Worm (Caenorhabditis elegans) whole organism, L4 larva: ENCODE data around the gene fbxb-103.

Source experiments
- F37D6.2 ChIP-seq: sonication (generic microtip); optimal IDR thresholded peaks from 2 replicates; lab custom pipeline; 2016; ENCODE audit warnings: mild to moderate bottlenecking, missing genetic modification characterization, missing compliant biosample characterization
- Y105C5A.15 ChIP-seq: fragments of 200-800 bp; sonication (Bioruptor generic); IDR thresholded peaks from 2 replicates; pipeline ENCODE4 v1.3.6; 2022; ENCODE audit warnings: missing genetic modification characterization, missing compliant biosample characterization
- Y5F2A.4 ChIP-seq: fragments of 200-800 bp; sonication (Bioruptor generic); optimal IDR thresholded peaks from 2 replicates; lab custom pipeline; 2018; ENCODE audit warnings: mild to moderate bottlenecking, missing genetic modification characterization, missing compliant biosample characterization
- ZK337.2 ChIP-seq: fragments of 200-800 bp; sonication (Bioruptor generic); IDR thresholded peaks from 2 replicates; pipeline ENCODE4 v1.3.6; 2022; ENCODE audit warnings: missing genetic modification reagents, missing genetic modification characterization, missing compliant biosample characterization
- aha-1 ChIP-seq: fragments of 150-350 bp; peaks from one replicate; lab custom pipeline; 2014; ENCODE audit warnings: missing biosample characterization, missing genetic modification characterization
- arid-1 ChIP-seq: fragments of 200-800 bp; sonication (Bioruptor generic); conservative IDR thresholded peaks from 2 replicates; pipeline ENCODE4 v1.3.6; 2022; ENCODE audit warnings: missing genetic modification reagents, missing genetic modification characterization, missing compliant biosample characterization
- ceh-20 ChIP-seq: fragments of 200-800 bp; sonication (Bioruptor generic); IDR thresholded peaks from 2 replicates; pipeline ENCODE4 v1.3.6; 2022; ENCODE audit warnings: missing genetic modification reagents, missing genetic modification characterization, missing compliant biosample characterization
- ceh-62 ChIP-seq: sonication (generic microtip); optimal IDR thresholded peaks from 2 replicates; lab custom pipeline; 2017; ENCODE audit warnings: missing biosample characterization, missing genetic modification characterization
- daf-16 ChIP-seq, 3 experiments: sonication (generic microtip); optimal IDR thresholded peaks; 2 replicates each; lab custom pipeline; 2016 to 2017; ENCODE audit warnings: missing genetic modification characterization in 3 of 3, missing genetic modification reagents in 3 of 3, mild to moderate bottlenecking in 2 of 3, missing compliant biosample characterization in 2 of 3, missing biosample characterization in 1 of 3, moderate library complexity in 1 of 3
- daf-19 ChIP-seq: fragments of 200-800 bp; sonication (Bioruptor generic); conservative IDR thresholded peaks from 2 replicates; pipeline ENCODE4 v1.3.6; 2022; ENCODE audit warnings: missing genetic modification characterization, missing compliant biosample characterization
- dmd-6 ChIP-seq: fragments of 200-800 bp; sonication (Bioruptor generic); IDR thresholded peaks from 2 replicates; pipeline ENCODE4 v1.3.6; 2022; ENCODE audit warnings: missing genetic modification reagents, missing genetic modification characterization, missing compliant biosample characterization
- dmd-8 ChIP-seq: fragments of 200-800 bp; sonication (Bioruptor generic); IDR thresholded peaks from 2 replicates; pipeline ENCODE4 v1.3.6; 2022; ENCODE audit warnings: missing genetic modification characterization, missing compliant biosample characterization
- dmd-9 ChIP-seq: fragments of 200-800 bp; sonication (Bioruptor generic); IDR thresholded peaks from 2 replicates; pipeline ENCODE4 v1.3.6; 2022; ENCODE audit warnings: missing genetic modification reagents, missing genetic modification characterization, missing compliant biosample characterization
- dpl-1 ChIP-seq: fragments of 150-350 bp; optimal IDR thresholded peaks from 2 replicates; lab custom pipeline; 2014; ENCODE audit warnings: missing biosample characterization, missing genetic modification reagents, missing genetic modification characterization
- duxl-1 ChIP-seq: sonication (generic microtip); optimal IDR thresholded peaks from 2 replicates; lab custom pipeline; 2016; ENCODE audit warnings: mild to moderate bottlenecking, missing genetic modification characterization, moderate library complexity, missing compliant biosample characterization; ENCODE audit not compliant: poor library complexity
- egl-43 ChIP-seq: fragments of 200-800 bp; sonication (Bioruptor generic); IDR thresholded peaks from 2 replicates; pipeline ENCODE4 v1.3.6; 2022; ENCODE audit warnings: missing genetic modification reagents, missing genetic modification characterization, missing compliant biosample characterization
- hif-1 ChIP-seq, 2 experiments: sonication (generic microtip); optimal IDR thresholded peaks; 2 replicates each; lab custom pipeline; 2016 to 2017; ENCODE audit warnings: missing compliant biosample characterization in 2 of 2, missing genetic modification characterization in 2 of 2, missing genetic modification reagents in 2 of 2, missing genotype in 2 of 2, mild to moderate bottlenecking in 1 of 2
- hlh-11 ChIP-seq: fragments of 200-800 bp; sonication (Bioruptor generic); optimal IDR thresholded peaks from 2 replicates; lab custom pipeline; 2018; ENCODE audit warnings: mild to moderate bottlenecking, missing genetic modification characterization, missing compliant biosample characterization
- hmg-1.1 ChIP-seq: fragments of 200-800 bp; sonication (Bioruptor generic); IDR thresholded peaks from 2 replicates; pipeline ENCODE4 v1.3.6; 2022; ENCODE audit warnings: missing genetic modification reagents, missing genetic modification characterization, missing compliant biosample characterization
- lin-15B ChIP-seq: fragments of 150-350 bp; sonication (generic microtip); optimal IDR thresholded peaks from 3 replicates; lab custom pipeline; 2014; ENCODE audit warnings: missing biosample characterization, missing genetic modification characterization
- lin-29 ChIP-seq: fragments of 200-800 bp; sonication (Bioruptor generic); IDR thresholded peaks from 2 replicates; pipeline ENCODE4 v1.3.6; 2022; ENCODE audit warnings: missing genetic modification reagents, missing genetic modification characterization, missing compliant biosample characterization
- lir-3 ChIP-seq: sonication (generic microtip); optimal IDR thresholded peaks from 2 replicates; lab custom pipeline; 2016; ENCODE audit warnings: mild to moderate bottlenecking, missing genetic modification characterization, missing compliant biosample characterization
- lsy-2 ChIP-seq, 2 experiments: fragments of 150-350 bp in 1 of 2; sonication (generic microtip) in 1 of 2; optimal IDR thresholded peaks; 2 replicates each; lab custom pipeline; 2014 to 2017; ENCODE audit warnings: missing biosample characterization in 2 of 2, missing genetic modification characterization in 2 of 2
- mdl-1 ChIP-seq, 2 experiments: fragments of 150-350 bp in 1 of 2; sonication (generic microtip) in 1 of 2; optimal IDR thresholded peaks; 2 replicates each; lab custom pipeline; 2014 to 2017; ENCODE audit warnings: missing biosample characterization in 2 of 2, missing genetic modification characterization in 2 of 2
- mdt-29 ChIP-seq: fragments of 200-800 bp; sonication (Bioruptor generic); IDR thresholded peaks from 2 replicates; pipeline ENCODE4 v1.3.6; 2022; ENCODE audit warnings: missing genetic modification reagents, missing genetic modification characterization, missing compliant biosample characterization
- mep-1 ChIP-seq: fragments of 150-350 bp; sonication (generic microtip); optimal IDR thresholded peaks from 3 replicates; lab custom pipeline; 2014; ENCODE audit warnings: missing biosample characterization, missing genetic modification characterization
- mes-2 ChIP-seq: sonication (generic microtip); optimal IDR thresholded peaks from 2 replicates; lab custom pipeline; 2016; ENCODE audit warnings: missing genotype, mild to moderate bottlenecking, missing genetic modification characterization, missing compliant biosample characterization; ENCODE audit not compliant: poor library complexity, severe bottlenecking
- mxl-3 ChIP-seq: fragments of 200-800 bp; sonication (Bioruptor generic); optimal IDR thresholded peaks from 2 replicates; lab custom pipeline; 2018; ENCODE audit warnings: mild to moderate bottlenecking, missing genetic modification characterization, missing compliant biosample characterization
- nhr-11 ChIP-seq: fragments of 150-350 bp; optimal IDR thresholded peaks from 2 replicates; lab custom pipeline; 2014; ENCODE audit warnings: missing biosample characterization, missing genetic modification characterization
- nhr-28 ChIP-seq: fragments of 150-350 bp; optimal IDR thresholded peaks from 2 replicates; lab custom pipeline; 2014; ENCODE audit warnings: missing biosample characterization, missing genetic modification characterization
- nhr-42 ChIP-seq: fragments of 200-800 bp; sonication (Bioruptor generic); IDR thresholded peaks from 2 replicates; pipeline ENCODE4 v1.3.6; 2022; ENCODE audit warnings: missing genetic modification characterization, missing compliant biosample characterization
- nhr-48 ChIP-seq: sonication (generic microtip); optimal IDR thresholded peaks from 2 replicates; lab custom pipeline; 2016; ENCODE audit warnings: mild to moderate bottlenecking, missing genetic modification characterization, missing compliant biosample characterization
- nhr-6 ChIP-seq: fragments of 150-350 bp; optimal IDR thresholded peaks from 2 replicates; lab custom pipeline; 2014; ENCODE audit warnings: missing biosample characterization, missing genetic modification characterization
- nhr-77 ChIP-seq: fragments of 150-350 bp; optimal IDR thresholded peaks from 2 replicates; lab custom pipeline; 2014; ENCODE audit warnings: missing biosample characterization, missing genetic modification characterization
- sdz-12 ChIP-seq: fragments of 200-800 bp; sonication (Bioruptor generic); optimal IDR thresholded peaks from 2 replicates; lab custom pipeline; 2018; ENCODE audit warnings: mild to moderate bottlenecking, missing genetic modification characterization, missing compliant biosample characterization
- set-16 ChIP-seq: fragments of 200-800 bp; sonication (Bioruptor generic); IDR thresholded peaks from 2 replicates; pipeline ENCODE4 v1.3.6; 2022; ENCODE audit warnings: missing genetic modification reagents, missing genetic modification characterization, missing compliant biosample characterization
- spr-1 ChIP-seq: sonication (generic microtip); optimal IDR thresholded peaks from 2 replicates; lab custom pipeline; 2016; ENCODE audit warnings: mild to moderate bottlenecking, missing genetic modification characterization, missing compliant biosample characterization
- unc-130 ChIP-seq: sonication (generic microtip); optimal IDR thresholded peaks from 2 replicates; lab custom pipeline; 2016; ENCODE audit warnings: missing genetic modification reagents, missing genetic modification characterization, missing compliant biosample characterization
- unc-62 ChIP-seq, 3 experiments: fragments of 150-350 bp in 1 of 3; sonication (generic microtip); optimal IDR thresholded peaks in 2 of 3; peaks in 1 of 3; 1 replicate in 1 of 3; 2 replicates in 2 of 3; lab custom pipeline; 2014 to 2017; ENCODE audit warnings: missing biosample characterization in 3 of 3, missing genetic modification characterization in 3 of 3, missing genetic modification reagents in 3 of 3, missing genotype in 1 of 3
- zag-1 ChIP-seq: fragments of 150-350 bp; optimal IDR thresholded peaks from 2 replicates; lab custom pipeline; 2014; ENCODE audit warnings: missing biosample characterization, missing genetic modification characterization
- zfp-3 ChIP-seq: fragments of 200-800 bp; sonication (Bioruptor generic); conservative IDR thresholded peaks from 2 replicates; pipeline ENCODE4 v1.3.6; 2022; ENCODE audit warnings: missing genetic modification reagents, missing genetic modification characterization, missing compliant biosample characterization

fbxb-103 gene

ce11 chrII:3891124-3891523 is 15.8 kb upstream of the fbxb-103 start, which contains the start of gene F53C3.8 (continued):
- TF ChIP-seq spr-1 (tag; lab: Kevin White, UChicago), result no peak
- TF ChIP-seq, all 104 proteins: peak for 0

- TF ChIP-seq aha-1 (tag; lab: Kevin White, UChicago) (peak; percentile 93), unc-130 (GFP tag; lab: Kevin White, UChicago) (no peak)
- TF ChIP-seq, all 104 proteins: peak for 1
These were observed 13.0 kb upstream of the fbxb-103 start for ce11 chrII:3893911-3894310.

- TF ChIP-seq lin-15B (tag; lab: Kevin White, UChicago) (no peak), ZK337.2 (no peak), nhr-42 (no peak), mep-1 (no peak), F37D6.2 (tag; lab: Kevin White, UChicago) (no peak), mdt-29 (GFP tag; lab: Robert Waterston, UW) (no peak), egl-43 (GFP tag; lab: Robert Waterston, UW) (no peak), dmd-9 (GFP tag; lab: Robert Waterston, UW) (no peak), lin-29 (GFP tag; lab: Robert Waterston, UW) (no peak), ceh-20 (GFP tag; lab: Robert Waterston, UW) (no peak), unc-62 (GFP tag; optimal IDR thresholded peaks at IDR 0.05 in 1 of 2; lab: Kevin White, UChicago) (no peak), unc-62 (tag; optimal IDR thresholded peaks at IDR 0.05; lab: Kevin White, UChicago) (no peak), dmd-8 (GFP tag; lab: Robert Waterston, UW) (no peak), Y5F2A.4 (GFP tag; lab: Kevin White, UChicago) (no peak), Y105C5A.15 (no peak), lir-3 (tag; lab: Kevin White, UChicago) (no peak), nhr-48 (no peak), zfp-3 (no peak)
These were observed 12.2 kb upstream of the fbxb-103 start, which contains the start of gene F53C3.7 for ce11 chrII:3894755-3895154. Gene F53C3.7, plus strand, starts transcription at chrII:3895055.

- TF ChIP-seq aha-1 (tag; lab: Kevin White, UChicago) (peak; percentile 92), duxl-1 (peak; percentile 52), nhr-28 (tag; lab: Kevin White, UChicago) (peak; percentile 42), lir-3 (tag; lab: Kevin White, UChicago) (no peak), arid-1 (GFP tag; lab: Robert Waterston, UW) (no peak), mdl-1 (tag; optimal IDR thresholded peaks at IDR 0.05; lab: Kevin White, UChicago) (peak in 1 of 2 experiments; percentile 77), ceh-62 (tag; lab: Kevin White, UChicago) (no peak), daf-16 (GFP tag; optimal IDR thresholded peaks at IDR 0.05; lab: Kevin White, UChicago) (peak in 1 of 2 experiments; percentile 73), daf-16 (tag; optimal IDR thresholded peaks at IDR 0.05; lab: Kevin White, UChicago) (no peak), hlh-11 (peak; percentile 67), nhr-11 (tag; lab: Kevin White, UChicago) (no peak)
These were observed 10.0 kb upstream of the fbxb-103 start for ce11 chrII:3896920-3897319.

ce11 chrII:3897758-3898494 is 9.0 kb upstream of the fbxb-103 start, which contains the start of gene F53C3.6:
Gene F53C3.6, plus strand, starts transcription at chrII:3898142.
- TF ChIP-seq aha-1 (tag; lab: Kevin White, UChicago), result peak; percentile 98
- TF ChIP-seq lsy-2 (tag; optimal IDR thresholded peaks at IDR 0.05; lab: Kevin White, UChicago), result peak in 1 of 2 experiments; percentile 76
- peak; percentile 38 for TF ChIP-seq mes-2
- TF ChIP-seq hif-1 (tag; optimal IDR thresholded peaks at IDR 0.05; lab: Kevin White, UChicago), result peak in 1 of 2 experiments; percentile 24
- peak; percentile 28 for TF ChIP-seq nhr-11 (tag; lab: Kevin White, UChicago)
- TF ChIP-seq set-16 (GFP tag; lab: Robert Waterston, UW), result peak; percentile 94
- 0 out of 2 replicates have a peak, but pooled peaks have one; percentile 37 for TF ChIP-seq hmg-1.1 (GFP tag; lab: Robert Waterston, UW)
- peak in 1 of 2 experiments; percentile 1 for TF ChIP-seq daf-16 (GFP tag; optimal IDR thresholded peaks at IDR 0.05; lab: Kevin White, UChicago)
- no peak for TF ChIP-seq daf-16 (tag; optimal IDR thresholded peaks at IDR 0.05; lab: Kevin White, UChicago)
- TF ChIP-seq nhr-28 (tag; lab: Kevin White, UChicago), result peak; percentile 54
- TF ChIP-seq dmd-6 (GFP tag; lab: Robert Waterston, UW), result peak; percentile 60
- peak; percentile 6 for TF ChIP-seq mxl-3 (GFP tag; lab: Kevin White, UChicago)
- TF ChIP-seq dpl-1 (GFP tag; lab: Kevin White, UChicago), result peak; percentile 21
- TF ChIP-seq nhr-6 (tag; lab: Kevin White, UChicago), result peak; percentile 18
- TF ChIP-seq hlh-11, result peak; percentile 70
- TF ChIP-seq nhr-77, result no peak
- no peak for TF ChIP-seq daf-19 (GFP tag; lab: Robert Waterston, UW)
- no peak for TF ChIP-seq sdz-12 (GFP tag; lab: Kevin White, UChicago)
- no peak for TF ChIP-seq zag-1 (tag; lab: Kevin White, UChicago)
